Worm (Caenorhabditis elegans): ENCODE measurements around the gene pitr-3.

The pitr-3 gene

DNA sequence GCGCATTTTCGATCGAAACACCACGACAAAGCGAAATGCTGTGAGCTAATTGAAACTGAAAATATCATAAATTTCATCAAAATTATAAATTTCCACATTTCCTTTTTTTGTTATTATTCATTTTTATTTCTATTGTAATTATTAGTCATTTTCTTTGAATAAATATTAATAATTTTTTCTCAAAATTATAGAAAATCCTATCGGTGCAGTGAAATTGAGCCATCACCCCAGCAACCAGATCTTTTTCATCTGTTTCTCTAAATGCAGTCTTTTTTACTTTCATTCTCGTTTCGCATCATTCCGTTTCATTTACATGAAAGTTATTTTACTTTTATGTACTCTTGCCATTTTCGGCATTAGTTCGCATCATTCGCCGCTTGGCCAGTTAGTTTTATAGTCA lies 19.2 kb downstream of the pitr-3 start, which contains the start of gene F21C10.13:
Gene F21C10.13, plus strand, starts transcription at position 301 of the 400 bp plus-strand sequence.
- no peak for TF ChIP-seq mdl-1 (tag; optimal IDR thresholded peaks at IDR 0.05)
- TF ChIP-seq fkh-10 (GFP tag; optimal IDR thresholded peaks at IDR 0.05), result no peak
- no peak for TF ChIP-seq mml-1 (tag; optimal IDR thresholded peaks at IDR 0.05)
- TF ChIP-seq ceh-28 (tag; optimal IDR thresholded peaks at IDR 0.05), result no peak
- no peak for TF ChIP-seq sea-2 (GFP tag; optimal IDR thresholded peaks at IDR 0.05)

DNA sequence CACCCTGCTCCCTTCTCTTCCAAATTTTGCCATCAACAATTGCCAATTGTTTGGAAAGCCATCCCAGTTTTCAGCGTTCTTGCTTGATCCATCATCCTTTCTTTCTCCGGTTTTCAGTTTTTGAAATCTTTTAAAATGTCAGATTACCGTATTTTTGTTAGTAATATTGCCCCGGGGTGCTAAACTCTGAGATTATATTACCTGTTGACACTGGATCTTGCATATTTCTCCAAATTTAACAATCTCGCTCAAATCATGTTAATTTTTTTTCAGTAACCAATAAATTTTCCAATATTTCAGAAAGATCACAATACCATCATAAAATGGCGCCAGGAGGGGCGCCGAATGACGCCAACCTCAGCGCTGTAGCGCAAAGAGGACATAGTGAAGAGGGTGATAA lies 28.7 kb downstream of the pitr-3 start, which contains the start of gene F21C10.7:
Gene F21C10.7, plus strand, starts transcription at position 301 of the 400 bp plus-strand sequence.
- TF ChIP-seq fkh-2 (tag; optimal IDR thresholded peaks at IDR 0.05) (no peak), nhr-67 (tag; optimal IDR thresholded peaks at IDR 0.05) (no peak), ceh-82 (tag; optimal IDR thresholded peaks at IDR 0.05) (no peak), sea-2 (GFP tag; optimal IDR thresholded peaks at IDR 0.05) (no peak), aly-2 (tag; optimal IDR thresholded peaks at IDR 0.05) (no peak), fkh-10 (GFP tag; optimal IDR thresholded peaks at IDR 0.05) (no peak), lin-15B (tag; optimal IDR thresholded peaks at IDR 0.05) (no peak), mdl-1 (tag; optimal IDR thresholded peaks at IDR 0.05) (no peak), mml-1 (tag; optimal IDR thresholded peaks at IDR 0.05) (no peak), hmg-11 (tag; optimal IDR thresholded peaks at IDR 0.05) (no peak), elt-1 (tag; optimal IDR thresholded peaks at IDR 0.05) (no peak), nhr-237 (tag; optimal IDR thresholded peaks at IDR 0.05) (no peak), elt-2 (tag; optimal IDR thresholded peaks at IDR 0.05) (no peak)

- TF ChIP-seq jun-1 (tag; optimal IDR thresholded peaks at IDR 0.05), result no peak
- no peak for TF ChIP-seq nhr-25 (tag; optimal IDR thresholded peaks at IDR 0.05)
- TF ChIP-seq ama-1 (optimal IDR thresholded peaks at IDR 0.05), result no peak
- no peak for TF ChIP-seq nhr-76 (tag; optimal IDR thresholded peaks at IDR 0.05)
- TF ChIP-seq nhr-67 (tag; optimal IDR thresholded peaks at IDR 0.05), result no peak
- TF ChIP-seq fkh-2 (tag; optimal IDR thresholded peaks at IDR 0.05), result no peak
- no peak for TF ChIP-seq unc-39 (tag; optimal IDR thresholded peaks at IDR 0.05)
- TF ChIP-seq elt-2 (tag; optimal IDR thresholded peaks at IDR 0.05), result no peak
- no peak for TF ChIP-seq ztf-11 (tag; optimal IDR thresholded peaks at IDR 0.05)
- no peak for TF ChIP-seq skn-1 (tag; optimal IDR thresholded peaks at IDR 0.05)
- no peak for TF ChIP-seq sea-2 (GFP tag; optimal IDR thresholded peaks at IDR 0.05)
- TF ChIP-seq lin-15B (tag; optimal IDR thresholded peaks at IDR 0.05), result no peak
- no peak for TF ChIP-seq ceh-9 (tag; optimal IDR thresholded peaks at IDR 0.05)
- no peak for TF ChIP-seq nhr-11 (tag; optimal IDR thresholded peaks at IDR 0.05)
- TF ChIP-seq ceh-16 (tag; optimal IDR thresholded peaks at IDR 0.05), result no peak
Measured at ce11 chrV:9111957-9112356, 29.2 kb downstream of the pitr-3 start.

DNA sequence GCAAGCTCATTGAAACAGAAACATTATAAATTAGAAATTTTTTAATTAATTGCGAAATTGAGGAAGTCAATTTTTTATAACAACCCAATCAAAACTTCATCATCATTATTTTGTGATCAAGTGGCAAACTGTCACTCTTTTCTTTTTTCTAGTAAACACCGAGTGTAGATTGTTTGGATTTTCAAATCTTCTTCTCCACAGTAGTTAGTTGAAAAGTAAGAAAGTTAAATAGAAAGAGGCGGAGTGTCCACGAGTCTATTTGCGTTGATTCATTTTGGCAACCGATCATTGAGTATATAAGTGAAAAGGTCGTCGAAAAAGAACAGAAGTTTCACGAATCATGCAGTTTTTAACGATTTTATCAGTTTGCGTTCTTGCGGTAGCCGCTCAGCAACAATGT lies 31.9 kb downstream of the pitr-3 start, which contains the start of gene pqn-31:
Gene pqn-31, plus strand, starts transcription at position 301 of the 400 bp plus-strand sequence.
- TF ChIP-seq nhr-76 (tag; optimal IDR thresholded peaks at IDR 0.05) (no peak), pha-4 (tag; optimal IDR thresholded peaks at IDR 0.05) (peak; percentile 37)

ce11 chrV:9108219-9108618 lies 33.0 kb downstream of the pitr-3 start, which contains the start of gene F21C10.18:
TSS of gene F21C10.18 (plus strand) at chrV:9108519.
- no peak for TF ChIP-seq nhr-28 (tag; optimal IDR thresholded peaks at IDR 0.05)
- no peak for TF ChIP-seq nhr-25 (tag; optimal IDR thresholded peaks at IDR 0.05)
- no peak for TF ChIP-seq pha-4 (tag; optimal IDR thresholded peaks at IDR 0.05)
- no peak for TF ChIP-seq sea-2 (GFP tag; optimal IDR thresholded peaks at IDR 0.05)
- TF ChIP-seq tbx-2 (tag; optimal IDR thresholded peaks at IDR 0.05), result no peak
- TF ChIP-seq skn-1 (tag; optimal IDR thresholded peaks at IDR 0.05), result no peak
- TF ChIP-seq egl-27 (tag; optimal IDR thresholded peaks at IDR 0.05), result no peak
- no peak for TF ChIP-seq aly-2 (tag; optimal IDR thresholded peaks at IDR 0.05)
- no peak for TF ChIP-seq elt-2 (tag; optimal IDR thresholded peaks at IDR 0.05)
- no peak for TF ChIP-seq jun-1 (tag; optimal IDR thresholded peaks at IDR 0.05)
- TF ChIP-seq ZK546.5 (tag; optimal IDR thresholded peaks at IDR 0.05), result no peak
- no peak for TF ChIP-seq egl-5 (tag; optimal IDR thresholded peaks at IDR 0.05)

ce11 chrV:9101062-9101461 lies 40.1 kb downstream of the pitr-3 start, which contains the start of gene frpr-6:
TSS of gene frpr-6 (minus strand) at chrV:9101162.
- no peak for TF ChIP-seq unc-62 (GFP tag; optimal IDR thresholded peaks at IDR 0.05)
- no peak for TF ChIP-seq nhr-77 (tag; optimal IDR thresholded peaks at IDR 0.05)
- TF ChIP-seq mdl-1 (tag; optimal IDR thresholded peaks at IDR 0.05), result no peak
- no peak for TF ChIP-seq fkh-10 (GFP tag; optimal IDR thresholded peaks at IDR 0.05)
